Fruit fly (Drosophila melanogaster) ovary, adult (tissue): ENCODE results near the gene ifc.

Experiments used
- CG17801 ChIP-seq: fragments of 200-800 bp; optimal IDR thresholded peaks from 2 replicates; lab custom pipeline; 2019; ENCODE audit warnings: missing biosample characterization, mild to moderate bottlenecking, missing genetic modification characterization, moderate library complexity; ENCODE audit not compliant: partially characterized antibody

ifc gene

dm6 chr2L:5978333-5979054 lies 7.7 kb upstream of the ifc start:
- TF ChIP-seq CG17801 (GFP tag; lab: Kevin White, UChicago), result no peak

- TF ChIP-seq CG17801 (GFP tag; lab: Kevin White, UChicago), result no peak
These were observed 7.1 kb upstream of the ifc start for dm6 chr2L:5979055-5979399.

- TF ChIP-seq CG17801 (GFP tag; lab: Kevin White, UChicago), result peak; percentile 70
These were observed 5.9 kb upstream of the ifc start for dm6 chr2L:5979957-5980861.

- peak; percentile 43 for TF ChIP-seq CG17801 (GFP tag; lab: Kevin White, UChicago)
These were observed 5.2 kb upstream of the ifc start, which contains the start of gene chic for dm6 chr2L:5980862-5981432. TSS of gene chic (minus strand) at chr2L:5981018.

dm6 chr2L:5981433-5982333 lies 4.5 kb upstream of the ifc start, which contains the start of gene eIF4A:
TSS of gene eIF4A (plus strand) at chr2L:5981764.
- peak; percentile 27 for TF ChIP-seq CG17801 (GFP tag; lab: Kevin White, UChicago)

dm6 chr2L:5982334-5982987 lies 3.7 kb upstream of the ifc start:
- TF ChIP-seq CG17801 (GFP tag; lab: Kevin White, UChicago), result peak; percentile 64

dm6 chr2L:5983236-5983635 lies 2.9 kb upstream of the ifc start:
- TF ChIP-seq CG17801 (GFP tag; lab: Kevin White, UChicago), result no peak

dm6 chr2L:5986940-5987339 lies 792 bp downstream of the ifc start:
- no peak for TF ChIP-seq CG17801 (GFP tag; lab: Kevin White, UChicago)

dm6 chr2L:5988115-5989092 lies 2.3 kb downstream of the ifc start:
- TF ChIP-seq CG17801 (GFP tag; lab: Kevin White, UChicago), result no peak

- TF ChIP-seq CG17801 (GFP tag; lab: Kevin White, UChicago), result no peak
These were observed 4.3 kb downstream of the ifc start for dm6 chr2L:5990447-5990846.

- no peak for TF ChIP-seq CG17801 (GFP tag; lab: Kevin White, UChicago)
These were observed 11.6 kb downstream of the ifc start for dm6 chr2L:5997609-5998229.

dm6 chr2L:5998383-5998782 lies 12.2 kb downstream of the ifc start:
- no peak for TF ChIP-seq CG17801 (GFP tag; lab: Kevin White, UChicago)
